Fruit fly (Drosophila melanogaster) Kc167 (cell line): Measurements from ENCODE around the gene cold.

ENCODE experiments used
- Myc ChIP-seq: fragments of >200 bp; optimal IDR thresholded peaks from 2 replicates; lab custom pipeline; 2017; ENCODE audit warnings: missing external identifiers
- insv ChIP-seq: fragments of >200 bp; optimal IDR thresholded peaks from 3 replicates; lab custom pipeline; 2018; ENCODE audit warnings: missing external identifiers
- psq ChIP-seq: fragments of >200 bp; optimal IDR thresholded peaks from 2 replicates; lab custom pipeline; 2017; ENCODE audit warnings: missing external identifiers

- no peak for TF ChIP-seq Myc (lab: Kevin White, UChicago)
- TF ChIP-seq insv: no peak
- no peak for TF ChIP-seq psq
Measured at dm6 chr2L:526192-526923, 47.7 kb upstream of the cold start.
